Worm (Caenorhabditis elegans) whole organism, L1 larva: ENCODE measurements around the gene ram-2.

Experiments
- C16A3.4 ChIP-seq: fragments of 150-350 bp; optimal IDR thresholded peaks from 2 replicates; lab custom pipeline; 2014; ENCODE audit warnings: missing biosample characterization, missing genetic modification characterization
- aha-1 ChIP-seq: fragments of 150-350 bp; optimal IDR thresholded peaks from 2 replicates; lab custom pipeline; 2014; ENCODE audit warnings: missing biosample characterization, missing genetic modification characterization
- alr-1 ChIP-seq: fragments of 200-800 bp; sonication (Bioruptor generic); optimal IDR thresholded peaks from 2 replicates; lab custom pipeline; 2018; ENCODE audit warnings: borderline replicate concordance, mild to moderate bottlenecking, missing genetic modification characterization, missing compliant biosample characterization
- aly-2 ChIP-seq: fragments of 150-350 bp; optimal IDR thresholded peaks from 2 replicates; lab custom pipeline; 2014; ENCODE audit warnings: missing biosample characterization, missing genetic modification characterization
- blmp-1 ChIP-seq: fragments of 150-350 bp; optimal IDR thresholded peaks from 2 replicates; lab custom pipeline; 2014; ENCODE audit warnings: missing biosample characterization, missing genetic modification characterization
- ceh-82 ChIP-seq, 3 experiments: fragments of 150-350 bp in 1 of 3; sonication (generic microtip) in 2 of 3; optimal IDR thresholded peaks; 2 replicates each; lab custom pipeline; 2014 to 2017; ENCODE audit warnings: missing biosample characterization in 3 of 3, missing genetic modification characterization in 3 of 3
- ces-1 ChIP-seq: fragments of 150-350 bp; optimal IDR thresholded peaks from 2 replicates; lab custom pipeline; 2014; ENCODE audit warnings: missing biosample characterization, missing genetic modification reagents, missing genetic modification characterization
- dpl-1 ChIP-seq, 3 experiments: fragments of 150-350 bp in 2 of 3; sonication (generic microtip) in 1 of 3; optimal IDR thresholded peaks; 2 replicates each; lab custom pipeline; 2014 to 2017; ENCODE audit warnings: missing biosample characterization in 3 of 3, missing genetic modification characterization in 3 of 3, missing genetic modification reagents in 3 of 3
- dsc-1 ChIP-seq: sonication (generic microtip); optimal IDR thresholded peaks from 2 replicates; lab custom pipeline; 2016; ENCODE audit warnings: mild to moderate bottlenecking, missing genetic modification characterization, missing compliant biosample characterization
- efl-1 ChIP-seq, 4 experiments: fragments of 150-350 bp; optimal IDR thresholded peaks in 3 of 4; peaks in 1 of 4; 1 replicate in 1 of 4; 2 replicates in 3 of 4; lab custom pipeline; 2014; ENCODE audit warnings: missing biosample characterization in 2 of 4, missing genetic modification characterization in 2 of 4, missing genetic modification reagents in 2 of 4
- egl-13 ChIP-seq: sonication (generic microtip); optimal IDR thresholded peaks from 2 replicates; lab custom pipeline; 2016; ENCODE audit warnings: missing genotype, missing genetic modification reagents, missing genetic modification characterization, missing compliant biosample characterization
- elt-3 ChIP-seq, 6 experiments: fragments of 150-350 bp in 1 of 6; sonication (generic microtip); optimal IDR thresholded peaks; 2 replicates each; lab custom pipeline; 2017 to 2018; ENCODE audit warnings: missing biosample characterization in 6 of 6, missing genetic modification characterization in 6 of 6, inconsistent platforms in 1 of 6
- fkh-8 ChIP-seq: sonication (generic microtip); optimal IDR thresholded peaks from 2 replicates; lab custom pipeline; 2016; ENCODE audit warnings: mild to moderate bottlenecking, missing genetic modification characterization, missing compliant biosample characterization
- hpl-2 ChIP-seq: fragments of 150-350 bp; optimal IDR thresholded peaks from 2 replicates; lab custom pipeline; 2014; ENCODE audit warnings: missing biosample characterization, missing genetic modification reagents, missing genetic modification characterization
- lin-14 ChIP-seq: fragments of 200-800 bp; sonication (Bioruptor generic); optimal IDR thresholded peaks from 2 replicates; lab custom pipeline; 2018; ENCODE audit warnings: mild to moderate bottlenecking, missing genetic modification characterization, moderate library complexity, missing compliant biosample characterization
- lin-15B ChIP-seq: fragments of 150-350 bp; sonication (generic microtip); optimal IDR thresholded peaks from 3 replicates; lab custom pipeline; 2014; ENCODE audit warnings: missing biosample characterization, missing genetic modification characterization
- lin-35 ChIP-seq, 2 experiments: fragments of 150-350 bp; optimal IDR thresholded peaks; 2 replicates each; lab custom pipeline; 2014; ENCODE audit warnings: missing biosample characterization in 2 of 2, missing genetic modification characterization in 2 of 2, missing genetic modification reagents in 2 of 2
- lin-39 ChIP-seq: fragments of 150-350 bp; optimal IDR thresholded peaks from 2 replicates; lab custom pipeline; 2014; ENCODE audit warnings: missing biosample characterization, missing genetic modification reagents, missing genetic modification characterization
- lir-3 ChIP-seq: sonication (generic microtip); optimal IDR thresholded peaks from 2 replicates; lab custom pipeline; 2016; ENCODE audit warnings: mild to moderate bottlenecking, missing genetic modification characterization, moderate library complexity, missing compliant biosample characterization; ENCODE audit not compliant: poor library complexity
- lsy-2 ChIP-seq, 2 experiments: fragments of 150-350 bp; optimal IDR thresholded peaks; 2 replicates each; lab custom pipeline; 2014; ENCODE audit warnings: missing biosample characterization in 2 of 2, missing genetic modification characterization in 2 of 2
- mdl-1 ChIP-seq, 2 experiments: fragments of 150-350 bp; optimal IDR thresholded peaks; 2 replicates each; lab custom pipeline; 2014 to 2017; ENCODE audit warnings: missing biosample characterization in 2 of 2, missing genetic modification characterization in 2 of 2, inconsistent platforms in 1 of 2
- mef-2 ChIP-seq: fragments of 150-350 bp; optimal IDR thresholded peaks from 2 replicates; lab custom pipeline; 2014; ENCODE audit warnings: missing biosample characterization, missing genetic modification characterization
- mep-1 ChIP-seq: fragments of 150-350 bp; optimal IDR thresholded peaks from 2 replicates; lab custom pipeline; 2014; ENCODE audit warnings: missing biosample characterization, missing genetic modification characterization
- nhr-12 ChIP-seq: sonication (generic microtip); optimal IDR thresholded peaks from 2 replicates; lab custom pipeline; 2017; ENCODE audit warnings: missing biosample characterization, missing genetic modification characterization
- nhr-20 ChIP-seq: sonication (generic microtip); optimal IDR thresholded peaks from 2 replicates; lab custom pipeline; 2016; ENCODE audit warnings: mild to moderate bottlenecking, missing genetic modification characterization, missing compliant biosample characterization
- nhr-237 ChIP-seq: fragments of 150-350 bp; optimal IDR thresholded peaks from 2 replicates; lab custom pipeline; 2014; ENCODE audit warnings: missing biosample characterization, missing genetic modification characterization
- nhr-47 ChIP-seq: sonication (generic microtip); optimal IDR thresholded peaks from 2 replicates; lab custom pipeline; 2016; ENCODE audit warnings: mild to moderate bottlenecking, missing genetic modification characterization, moderate library complexity, missing compliant biosample characterization
- nhr-71 ChIP-seq: sonication (generic microtip); optimal IDR thresholded peaks from 2 replicates; lab custom pipeline; 2016; ENCODE audit warnings: mild to moderate bottlenecking, missing genetic modification characterization, moderate library complexity, missing compliant biosample characterization
- nhr-76 ChIP-seq: sonication (generic microtip); optimal IDR thresholded peaks from 2 replicates; lab custom pipeline; 2017; ENCODE audit warnings: missing biosample characterization, missing genetic modification characterization
- nhr-84 ChIP-seq: sonication (generic microtip); optimal IDR thresholded peaks from 2 replicates; lab custom pipeline; 2017; ENCODE audit warnings: missing biosample characterization, missing genetic modification characterization
- nhr-90 ChIP-seq: sonication (generic microtip); optimal IDR thresholded peaks from 2 replicates; lab custom pipeline; 2016; ENCODE audit warnings: mild to moderate bottlenecking, missing genetic modification characterization, missing compliant biosample characterization; ENCODE audit not compliant: poor library complexity
- pag-3 ChIP-seq: sonication (generic microtip); optimal IDR thresholded peaks from 2 replicates; lab custom pipeline; 2017; ENCODE audit warnings: missing genetic modification characterization, mild to moderate bottlenecking, missing compliant biosample characterization, antibody characterized with exemption, borderline replicate concordance; ENCODE audit not compliant: insufficient read depth
- pax-3 ChIP-seq: fragments of 200-800 bp; sonication (Bioruptor generic); optimal IDR thresholded peaks from 2 replicates; lab custom pipeline; 2018; ENCODE audit warnings: mild to moderate bottlenecking, missing genetic modification characterization, moderate library complexity, missing compliant biosample characterization
- pqm-1 ChIP-seq: sonication (generic microtip); optimal IDR thresholded peaks from 3 replicates; lab custom pipeline; 2017; ENCODE audit warnings: missing biosample characterization, missing genetic modification characterization
- rnt-1 ChIP-seq: sonication (generic microtip); optimal IDR thresholded peaks from 2 replicates; lab custom pipeline; 2016; ENCODE audit warnings: mild to moderate bottlenecking, missing genetic modification characterization, moderate library complexity, missing compliant biosample characterization
- skn-1 ChIP-seq: fragments of 150-350 bp; optimal IDR thresholded peaks from 2 replicates; lab custom pipeline; 2014; ENCODE audit warnings: missing biosample characterization, missing genetic modification characterization
- snpc-4 ChIP-seq: fragments of 150-350 bp; optimal IDR thresholded peaks from 2 replicates; lab custom pipeline; 2014; ENCODE audit warnings: missing biosample characterization, missing genetic modification characterization
- snu-23 ChIP-seq: sonication (generic microtip); optimal IDR thresholded peaks from 2 replicates; lab custom pipeline; 2016; ENCODE audit warnings: missing genetic modification characterization, missing compliant biosample characterization
- sox-4 ChIP-seq: sonication (generic microtip); optimal IDR thresholded peaks from 2 replicates; lab custom pipeline; 2016; ENCODE audit warnings: missing genetic modification characterization, missing compliant biosample characterization
- swsn-7 ChIP-seq: sonication (generic microtip); optimal IDR thresholded peaks from 2 replicates; lab custom pipeline; 2016; ENCODE audit warnings: missing genetic modification characterization, missing compliant biosample characterization
- tbx-2 ChIP-seq: sonication (generic microtip); optimal IDR thresholded peaks from 2 replicates; lab custom pipeline; 2016; ENCODE audit warnings: missing genetic modification characterization, missing compliant biosample characterization
- tlp-1 ChIP-seq: fragments of 150-350 bp; optimal IDR thresholded peaks from 2 replicates; lab custom pipeline; 2014; ENCODE audit warnings: missing biosample characterization, missing genetic modification characterization
- unc-130 ChIP-seq: fragments of 150-350 bp; optimal IDR thresholded peaks from 2 replicates; lab custom pipeline; 2017; ENCODE audit warnings: missing biosample characterization, missing genetic modification characterization, inconsistent platforms
- unc-62 ChIP-seq: fragments of 150-350 bp; optimal IDR thresholded peaks from 2 replicates; lab custom pipeline; 2014; ENCODE audit warnings: missing biosample characterization, missing genetic modification reagents, missing genetic modification characterization
- xbp-1 ChIP-seq: sonication (generic microtip); optimal IDR thresholded peaks from 2 replicates; lab custom pipeline; 2016; ENCODE audit warnings: missing genetic modification characterization, missing compliant biosample characterization
- zip-4 ChIP-seq: fragments of 200-800 bp; sonication (Bioruptor generic); optimal IDR thresholded peaks from 2 replicates; lab custom pipeline; 2018; ENCODE audit warnings: mild to moderate bottlenecking, missing genetic modification characterization, moderate library complexity, missing compliant biosample characterization

ram-2 gene

DNA sequence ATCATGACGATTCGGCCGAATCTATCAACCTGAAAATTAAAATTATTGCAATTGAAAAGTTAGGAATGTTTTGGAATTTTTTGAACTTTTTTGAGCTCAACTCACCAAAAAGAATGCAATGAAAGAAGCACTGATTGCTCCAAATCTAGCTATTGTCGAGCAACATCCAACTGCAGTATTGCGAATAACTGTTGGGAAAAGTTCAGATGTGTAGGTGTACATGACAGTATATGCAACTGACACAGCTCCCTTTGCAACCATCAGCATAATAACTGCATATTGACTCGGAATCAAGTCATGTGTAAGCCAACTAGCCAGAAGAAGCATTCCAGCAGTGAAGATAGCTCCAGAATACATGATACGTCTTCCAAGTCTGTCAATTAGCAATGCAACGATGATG lies 35.8 kb upstream of the ram-2 start:
- no peak for TF ChIP-seq nhr-12 (tag; lab: Kevin White, UChicago)

- TF ChIP-seq tbx-2 (tag; lab: Kevin White, UChicago), result no peak
- TF ChIP-seq pag-3 (tag; lab: Kevin White, UChicago), result no peak
- no peak for TF ChIP-seq sox-4
- no peak for TF ChIP-seq nhr-47 (tag; lab: Kevin White, UChicago)
- no peak for TF ChIP-seq zip-4 (GFP tag; lab: Kevin White, UChicago)
Observed at ce11 chrII:11050678-11051077, 34.0 kb upstream of the ram-2 start.

DNA sequence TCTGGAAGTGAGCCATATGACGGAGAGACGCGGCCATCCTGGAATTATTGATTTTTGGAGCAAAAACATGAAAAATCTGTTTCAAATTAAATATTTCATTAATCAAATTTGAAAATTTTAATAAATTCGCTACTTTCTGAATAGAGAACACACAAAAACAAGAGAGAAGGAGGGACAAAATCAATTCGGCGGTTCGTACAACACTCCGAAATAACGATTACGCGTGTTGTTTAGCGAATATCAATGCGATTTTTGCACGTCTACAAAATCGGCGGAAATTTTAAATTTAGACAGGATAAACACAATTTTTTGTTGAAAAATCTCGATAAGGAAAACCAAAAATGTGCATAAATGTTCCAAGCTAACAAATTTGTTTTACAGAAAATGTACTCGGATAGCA lies 33.2 kb upstream of the ram-2 start, which contains the start of the genes sdhd-1 and ilkp-1:
Gene sdhd-1, minus strand, starts transcription at position 38 of the 400 bp plus-strand sequence.
Gene ilkp-1, plus strand, starts transcription at position 380 of the 400 bp plus-strand sequence.
- TF ChIP-seq efl-1 (optimal IDR thresholded peaks at IDR 0.05; lab: Kevin White, UChicago), result peak; percentile 43 to 84
- peak; percentile 85 to 97 for TF ChIP-seq efl-1 (GFP tag; optimal IDR thresholded peaks at IDR 0.05 in 1 of 2; lab: Kevin White, UChicago)
- peak in 1 of 3 experiments; percentile 31 for TF ChIP-seq ceh-82 (tag; optimal IDR thresholded peaks at IDR 0.05; lab: Kevin White, UChicago)
- TF ChIP-seq tlp-1 (tag; lab: Kevin White, UChicago), result no peak
- peak; percentile 74 to 86 (median 77) for TF ChIP-seq dpl-1 (GFP tag; optimal IDR thresholded peaks at IDR 0.05; lab: Kevin White, UChicago)
- peak in 1 of 6 experiments; percentile 54 for TF ChIP-seq elt-3 (tag; optimal IDR thresholded peaks at IDR 0.05; lab: Kevin White, UChicago)
- no peak for TF ChIP-seq nhr-76 (tag; lab: Kevin White, UChicago)
- no peak for TF ChIP-seq fkh-8 (tag; lab: Kevin White, UChicago)
- TF ChIP-seq lin-35 (GFP tag; optimal IDR thresholded peaks at IDR 0.05; lab: Kevin White, UChicago), result peak; percentile 83 to 90
- TF ChIP-seq nhr-47 (tag; lab: Kevin White, UChicago), result peak; percentile 47
- TF ChIP-seq snpc-4 (tag; lab: Kevin White, UChicago), result no peak
- TF ChIP-seq nhr-237, result no peak
- peak in 1 of 2 experiments; percentile 31 for TF ChIP-seq mdl-1 (tag; optimal IDR thresholded peaks at IDR 0.05; lab: Kevin White, UChicago)
- TF ChIP-seq sox-4, result no peak
- TF ChIP-seq xbp-1 (tag; lab: Kevin White, UChicago), result peak; percentile 19
- peak; percentile 18 for TF ChIP-seq unc-130 (tag; lab: Kevin White, UChicago)
- peak; percentile 68 for TF ChIP-seq lin-14 (GFP tag; lab: Kevin White, UChicago)
- peak; percentile 38 for TF ChIP-seq dsc-1
- TF ChIP-seq nhr-90 (tag; lab: Kevin White, UChicago), result peak; percentile 26
- TF ChIP-seq alr-1, result no peak
- no peak for TF ChIP-seq aly-2 (tag; lab: Kevin White, UChicago)
- TF ChIP-seq snu-23, result peak; percentile 67
- no peak for TF ChIP-seq ces-1
- TF ChIP-seq tbx-2 (tag; lab: Kevin White, UChicago), result peak; percentile 30
- peak; percentile 2 for TF ChIP-seq lin-39 (tag; lab: Kevin White, UChicago)
- peak; percentile 31 for TF ChIP-seq lir-3 (tag; lab: Kevin White, UChicago)
- TF ChIP-seq aha-1 (tag; lab: Kevin White, UChicago), result no peak
- peak; percentile 34 for TF ChIP-seq swsn-7
- TF ChIP-seq pqm-1, result no peak
- TF ChIP-seq blmp-1 (tag; lab: Kevin White, UChicago), result peak; percentile 74
- peak; percentile 53 to 79 for TF ChIP-seq lsy-2 (tag; optimal IDR thresholded peaks at IDR 0.05; lab: Kevin White, UChicago)
- TF ChIP-seq nhr-84 (tag; lab: Kevin White, UChicago), result no peak
- TF ChIP-seq zip-4 (GFP tag; lab: Kevin White, UChicago), result no peak
- TF ChIP-seq egl-13 (tag; lab: Kevin White, UChicago), result no peak
- TF ChIP-seq skn-1, result peak; percentile 32
- no peak for TF ChIP-seq pag-3 (tag; lab: Kevin White, UChicago)
- peak; percentile 6 for TF ChIP-seq lin-15B (tag; lab: Kevin White, UChicago)
- peak; percentile 67 for TF ChIP-seq C16A3.4 (tag; lab: Kevin White, UChicago)
- peak; percentile 59 for TF ChIP-seq nhr-71
- peak; percentile 34 for TF ChIP-seq nhr-20 (tag; lab: Kevin White, UChicago)
- TF ChIP-seq unc-62 (GFP tag; lab: Kevin White, UChicago), result no peak
- no peak for TF ChIP-seq hpl-2
- no peak for TF ChIP-seq mef-2 (tag; lab: Kevin White, UChicago)
- TF ChIP-seq pax-3 (tag; lab: Kevin White, UChicago), result no peak
- TF ChIP-seq rnt-1 (tag; lab: Kevin White, UChicago), result peak; percentile 19
- TF ChIP-seq mep-1 (tag; lab: Kevin White, UChicago), result peak; percentile 69
- TF ChIP-seq, all 84 proteins: peak for 26
